Worm (Caenorhabditis elegans): ENCODE measurements around the gene F15H10.12.

DNA sequence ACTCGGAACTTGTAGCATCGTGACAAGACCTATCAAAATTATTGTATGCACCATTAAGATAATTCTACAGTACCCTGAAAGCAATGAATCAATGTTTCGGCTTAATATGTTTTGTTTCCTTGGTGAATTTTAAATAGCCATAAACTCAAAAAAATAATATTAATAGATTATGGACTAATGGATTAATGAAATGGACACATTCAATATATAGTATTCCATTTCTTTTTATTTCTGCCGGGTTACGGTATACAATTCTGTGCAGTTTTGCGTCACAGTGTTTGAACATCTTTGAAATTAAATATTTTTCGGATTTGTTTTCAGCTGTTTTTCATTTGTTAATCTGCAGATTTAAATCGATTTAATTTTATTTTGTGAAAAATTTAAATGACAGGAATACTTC lies 26.7 kb upstream of the F15H10.12 start, which contains the start of gene set-22:
- TF ChIP-seq dao-5 (tag; optimal IDR thresholded peaks at IDR 0.05), result no peak
- no peak for TF ChIP-seq him-1 (tag; optimal IDR thresholded peaks at IDR 0.05)
- TF ChIP-seq W03F9.2 (tag; optimal IDR thresholded peaks at IDR 0.05), result no peak
